Fruit fly (Drosophila melanogaster): ENCODE results near the gene Gr77a.
A peak's percentile ranks its signal among the peaks of the same experiment; 100 is the strongest.

Gr77a gene

dm6 chr3L:20784812-20785671 is 45.8 kb upstream of the Gr77a start (continued):
- TF ChIP-seq CG10979 (tag; optimal IDR thresholded peaks at IDR 0.05) (peak; percentile 2), CG11247 (GFP tag; IDR thresholded peaks at IDR 0.05) (0 out of 2 replicates have a peak, but pooled peaks have one; percentile 15), HHEX (GFP tag; optimal IDR thresholded peaks at IDR 0.05) (no peak), CG9876 (GFP tag; optimal IDR thresholded peaks at IDR 0.05) (peak; percentile 15), schlank (tag; optimal IDR thresholded peaks at IDR 0.05) (no peak), CG1792 (GFP tag; optimal IDR thresholded peaks at IDR 0.05) (no peak), CG4328 (GFP tag; optimal IDR thresholded peaks at IDR 0.05) (no peak), unc-4 (GFP tag; IDR thresholded peaks at IDR 0.05; ENCODE audit: partially characterized antibody) (peak; percentile 37; the same call in 1 of the 2 replicates), ATbp (GFP tag; optimal IDR thresholded peaks at IDR 0.05) (peak; percentile 22), br (optimal IDR thresholded peaks at IDR 0.05) (no peak), cwo (GFP tag; optimal IDR thresholded peaks at IDR 0.05) (no peak), CG7556 (GFP tag; optimal IDR thresholded peaks at IDR 0.05) (peak; percentile 55), Fer2 (tag; optimal IDR thresholded peaks at IDR 0.05) (peak; percentile 32), lola (GFP tag; optimal IDR thresholded peaks at IDR 0.05) (peak in 1 of 3 experiments; percentile 57), sc (optimal IDR thresholded peaks at IDR 0.05) (no peak), sc (GFP tag; optimal IDR thresholded peaks at IDR 0.05) (no peak), CG13424 (tag; optimal IDR thresholded peaks at IDR 0.05) (peak; percentile 50), CG8290 (GFP tag; optimal IDR thresholded peaks at IDR 0.05) (peak; percentile 27), CG8290 (tag; optimal IDR thresholded peaks at IDR 0.05) (peak in 1 of 2 experiments; percentile 12), CG42726 (GFP tag; IDR thresholded peaks at IDR 0.05; ENCODE audit: partially characterized antibody) (peak; percentile 53; the same call in 1 of the 2 replicates), da (GFP tag; optimal IDR thresholded peaks at IDR 0.05) (no peak), pfk (GFP tag; optimal IDR thresholded peaks at IDR 0.05) (peak; percentile 45), CG13123 (GFP tag; optimal IDR thresholded peaks at IDR 0.05) (no peak), CG2116 (GFP tag; optimal IDR thresholded peaks at IDR 0.05) (peak; percentile 46), h (optimal IDR thresholded peaks at IDR 0.05) (no peak), stc (GFP tag; IDR thresholded peaks at IDR 0.05) (peak; percentile 25; the same call in 1 of the 2 replicates), grau (tag; optimal IDR thresholded peaks at IDR 0.05) (peak; percentile 40), eyg (GFP tag; optimal IDR thresholded peaks at IDR 0.05) (no peak), CG8089 (GFP tag; optimal IDR thresholded peaks at IDR 0.05) (peak; percentile 18), Ets65A (GFP tag) (peak; percentile 26), CG9437 (GFP tag; optimal IDR thresholded peaks at IDR 0.05) (peak; percentile 47), sr (GFP tag; IDR thresholded peaks at IDR 0.05) (peak; percentile 86), CG18262 (tag; optimal IDR thresholded peaks at IDR 0.05) (peak; percentile 67), Hr3 (GFP tag; optimal IDR thresholded peaks at IDR 0.05) (peak; percentile 37), CG32532 (GFP tag; IDR thresholded peaks at IDR 0.05) (peak; percentile 46; the same call in 1 of the 2 replicates), CG17912 (GFP tag; optimal IDR thresholded peaks at IDR 0.05) (no peak), az2 (GFP tag; optimal IDR thresholded peaks at IDR 0.05) (peak; percentile 16), crp (GFP tag; optimal IDR thresholded peaks at IDR 0.05) (no peak), Myb (GFP tag; optimal IDR thresholded peaks at IDR 0.05) (peak; percentile 49), CG17361 (GFP tag; IDR thresholded peaks at IDR 0.05) (peak; percentile 77; the same call in 2 of the 3 replicates), CG11696 (GFP tag; IDR thresholded peaks at IDR 0.05) (0 out of 2 replicates have a peak, but pooled peaks have one; percentile 16), Abd-B (GFP tag; optimal IDR thresholded peaks at IDR 0.05) (peak; percentile 33), CG33557 (GFP tag; optimal IDR thresholded peaks at IDR 0.05) (peak; percentile 41), pzg (GFP tag; optimal IDR thresholded peaks at IDR 0.05) (peak; percentile 12), Doc3 (GFP tag; IDR thresholded peaks at IDR 0.05; ENCODE audit: partially characterized antibody) (no peak), sug (tag; optimal IDR thresholded peaks at IDR 0.05) (peak; percentile 73), Med (GFP tag) (peak; percentile 84), sna (GFP tag; IDR thresholded peaks at IDR 0.05; ENCODE audit: partially characterized antibody) (peak; percentile 45), CHES-1-like (GFP tag; optimal IDR thresholded peaks at IDR 0.05) (peak; percentile 56)
